Worm (Caenorhabditis elegans) whole organism, L4 larva: ENCODE data around the gene tmd-2.

Experiments used
- F37D6.2 ChIP-seq: sonication (generic microtip); optimal IDR thresholded peaks from 2 replicates; lab custom pipeline; 2016; ENCODE audit warnings: mild to moderate bottlenecking, missing genetic modification characterization, missing compliant biosample characterization
- ZK546.5 ChIP-seq, 2 experiments: sonication (generic microtip); optimal IDR thresholded peaks; 2 replicates each; lab custom pipeline; 2017; ENCODE audit warnings: missing biosample characterization in 2 of 2, missing genetic modification characterization in 2 of 2
- lin-1 ChIP-seq: fragments of 200-800 bp; sonication (Bioruptor generic); IDR thresholded peaks from 2 replicates; pipeline ENCODE4 v1.3.6; 2022; ENCODE audit warnings: missing genetic modification reagents, missing genetic modification characterization, missing compliant biosample characterization
- lin-15B ChIP-seq: fragments of 150-350 bp; sonication (generic microtip); optimal IDR thresholded peaks from 3 replicates; lab custom pipeline; 2014; ENCODE audit warnings: missing biosample characterization, missing genetic modification characterization
- nhr-10 ChIP-seq: fragments of 150-350 bp; optimal IDR thresholded peaks from 2 replicates; lab custom pipeline; 2014; ENCODE audit warnings: missing biosample characterization, missing genetic modification characterization
- nhr-11 ChIP-seq: fragments of 150-350 bp; optimal IDR thresholded peaks from 2 replicates; lab custom pipeline; 2014; ENCODE audit warnings: missing biosample characterization, missing genetic modification characterization
- pqm-1 ChIP-seq: sonication (generic microtip); optimal IDR thresholded peaks from 2 replicates; lab custom pipeline; 2017; ENCODE audit warnings: missing biosample characterization, missing genetic modification characterization

DNA sequence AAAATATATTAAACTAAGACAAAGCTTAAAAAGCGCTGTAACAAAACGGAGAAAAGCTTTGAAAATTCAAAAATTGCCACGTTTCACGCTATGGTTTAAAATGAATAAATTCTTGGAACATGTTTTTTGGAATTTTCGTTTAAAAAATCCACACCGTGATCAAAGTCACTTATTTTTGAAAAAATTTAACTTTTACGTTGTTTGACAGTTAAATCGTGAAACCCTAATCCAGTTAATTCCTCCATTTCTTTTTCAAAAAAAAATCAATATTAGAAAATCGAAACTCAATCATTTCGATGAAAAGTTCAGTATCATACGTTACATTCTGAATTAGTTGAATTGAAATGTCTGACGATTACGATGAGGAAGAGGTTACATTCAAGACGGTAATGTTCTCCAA lies 41.4 kb downstream of the tmd-2 start, which contains the start of gene F38E1.3:
- TF ChIP-seq F37D6.2: no peak
- no peak for TF ChIP-seq lin-15B (tag; lab: Kevin White, UChicago)
- TF ChIP-seq pqm-1 (tag; lab: Kevin White, UChicago): no peak
- TF ChIP-seq lin-1: no peak
- TF ChIP-seq nhr-10 (tag; lab: Kevin White, UChicago): no peak
- TF ChIP-seq nhr-11 (tag; lab: Kevin White, UChicago): no peak
- no peak for TF ChIP-seq ZK546.5 (tag; optimal IDR thresholded peaks at IDR 0.05; lab: Kevin White, UChicago)
